Fruit fly (Drosophila melanogaster): ENCODE results near the gene CG14339.

The CG14339 gene

dm6 chr2L:1077053-1077452 is 31.3 kb upstream of the CG14339 start:
- TF ChIP-seq CG8478 (optimal IDR thresholded peaks at IDR 0.05) (no peak), CTCF (optimal IDR thresholded peaks at IDR 0.05) (no peak)

- TF ChIP-seq CTCF (optimal IDR thresholded peaks at IDR 0.05), result peak; percentile 45 to 52
- no peak for TF ChIP-seq CG8478 (optimal IDR thresholded peaks at IDR 0.05)
Measured at dm6 chr2L:1077469-1077993, 30.8 kb upstream of the CG14339 start, which contains the start of the genes S and ast. Gene S (minus strand): TSS chr2L:1077815. Gene ast (plus strand): TSS chr2L:1077948.

dm6 chr2L:1080802-1081464 is 27.4 kb upstream of the CG14339 start, which contains the start of gene Atg4a:
Gene Atg4a (plus strand): TSS chr2L:1080911.
- no peak for TF ChIP-seq CG8478 (optimal IDR thresholded peaks at IDR 0.05)
- TF ChIP-seq CTCF (optimal IDR thresholded peaks at IDR 0.05), result no peak

dm6 chr2L:1082668-1083067 is 25.7 kb upstream of the CG14339 start:
- no peak for TF ChIP-seq CG8478 (optimal IDR thresholded peaks at IDR 0.05)
- no peak for TF ChIP-seq CTCF (optimal IDR thresholded peaks at IDR 0.05)

- TF ChIP-seq CG8478 (optimal IDR thresholded peaks at IDR 0.05) (no peak), CTCF (optimal IDR thresholded peaks at IDR 0.05) (no peak)
Measured at dm6 chr2L:1086312-1086906, 21.9 kb upstream of the CG14339 start.

dm6 chr2L:1091675-1092074 is 16.7 kb upstream of the CG14339 start:
- TF ChIP-seq CG8478 (optimal IDR thresholded peaks at IDR 0.05) (no peak), CTCF (optimal IDR thresholded peaks at IDR 0.05) (no peak)

dm6 chr2L:1094724-1095123 is 13.6 kb upstream of the CG14339 start:
- TF ChIP-seq CTCF (optimal IDR thresholded peaks at IDR 0.05), result no peak
- TF ChIP-seq CG8478 (optimal IDR thresholded peaks at IDR 0.05), result no peak

dm6 chr2L:1095450-1095849 is 12.9 kb upstream of the CG14339 start:
- no peak for TF ChIP-seq CG8478 (optimal IDR thresholded peaks at IDR 0.05)

dm6 chr2L:1102349-1102748 is 6.0 kb upstream of the CG14339 start, which contains the start of gene CG4629:
Gene CG4629 (minus strand): TSS chr2L:1102504.
- no peak for TF ChIP-seq CTCF (optimal IDR thresholded peaks at IDR 0.05)
- TF ChIP-seq CG8478 (optimal IDR thresholded peaks at IDR 0.05), result no peak

dm6 chr2L:1112641-1113040 is 4.3 kb downstream of the CG14339 start, which contains the start of gene CG14340:
Gene CG14340 (plus strand): TSS chr2L:1112941.
- TF ChIP-seq CG8478 (optimal IDR thresholded peaks at IDR 0.05) (no peak), CTCF (optimal IDR thresholded peaks at IDR 0.05) (no peak)

- TF ChIP-seq CG8478 (optimal IDR thresholded peaks at IDR 0.05) (no peak), CTCF (optimal IDR thresholded peaks at IDR 0.05) (no peak)
Measured at dm6 chr2L:1114230-1114629, 5.9 kb downstream of the CG14339 start.

- TF ChIP-seq CG8478 (optimal IDR thresholded peaks at IDR 0.05) (no peak), CTCF (optimal IDR thresholded peaks at IDR 0.05) (no peak)
Measured at dm6 chr2L:1116661-1117322, 8.5 kb downstream of the CG14339 start.

- peak; percentile 11 to 51 for TF ChIP-seq CTCF (optimal IDR thresholded peaks at IDR 0.05)
- no peak for TF ChIP-seq CG8478 (optimal IDR thresholded peaks at IDR 0.05)
Measured at dm6 chr2L:1118149-1118548, 9.8 kb downstream of the CG14339 start.

- TF ChIP-seq CG8478 (optimal IDR thresholded peaks at IDR 0.05) (no peak), CTCF (optimal IDR thresholded peaks at IDR 0.05) (no peak)
Measured at dm6 chr2L:1118880-1119809, 10.8 kb downstream of the CG14339 start.
